Worm (Caenorhabditis elegans) whole organism, mixed stage, embryonic: ENCODE data around the gene igeg-1.

Experiments
- blmp-1 ChIP-seq: fragments of 150-350 bp; optimal IDR thresholded peaks from 2 replicates; lab custom pipeline; 2014; ENCODE audit warnings: missing biosample characterization, missing genetic modification characterization
- ceh-39 ChIP-seq: fragments of 150-350 bp; optimal IDR thresholded peaks from 2 replicates; lab custom pipeline; 2014; ENCODE audit warnings: missing biosample characterization, missing genetic modification characterization
- ceh-43 ChIP-seq: fragments of 200-800 bp; sonication (Bioruptor generic); optimal IDR thresholded peaks from 2 replicates; lab custom pipeline; 2018; ENCODE audit warnings: mild to moderate bottlenecking, missing genetic modification characterization, moderate library complexity, missing compliant biosample characterization
- ceh-83 ChIP-seq: fragments of 200-800 bp; sonication (Bioruptor generic); optimal IDR thresholded peaks from 2 replicates; lab custom pipeline; 2018; ENCODE audit warnings: mild to moderate bottlenecking, missing genetic modification characterization, missing compliant biosample characterization
- ces-1 ChIP-seq: fragments of 150-350 bp; optimal IDR thresholded peaks from 2 replicates; lab custom pipeline; 2014; ENCODE audit warnings: missing biosample characterization, missing genetic modification reagents, missing genetic modification characterization
- cnd-1 ChIP-seq: fragments of 200-800 bp; sonication (Bioruptor generic); optimal IDR thresholded peaks from 2 replicates; lab custom pipeline; 2018; ENCODE audit warnings: mild to moderate bottlenecking, missing genetic modification characterization, missing compliant biosample characterization
- drap-1 ChIP-seq: fragments of 200-800 bp; sonication (Bioruptor generic); optimal IDR thresholded peaks from 3 replicates; lab custom pipeline; 2018; ENCODE audit warnings: mild to moderate bottlenecking, missing genetic modification characterization, missing compliant biosample characterization
- elt-1 ChIP-seq: sonication (generic microtip); optimal IDR thresholded peaks from 2 replicates; lab custom pipeline; 2017; ENCODE audit warnings: missing genetic modification characterization, mild to moderate bottlenecking, missing compliant biosample characterization, antibody characterized with exemption, moderate library complexity, borderline replicate concordance; ENCODE audit not compliant: insufficient read depth
- elt-3 ChIP-seq: fragments of 150-350 bp; optimal IDR thresholded peaks from 2 replicates; lab custom pipeline; 2014; ENCODE audit warnings: missing biosample characterization, missing genetic modification characterization
- flh-1 ChIP-seq: fragments of 200-800 bp; sonication (Bioruptor generic); optimal IDR thresholded peaks from 2 replicates; lab custom pipeline; 2018; ENCODE audit warnings: mild to moderate bottlenecking, missing genetic modification characterization, moderate library complexity, missing compliant biosample characterization
- hlh-1 ChIP-seq: fragments of 150-350 bp; optimal IDR thresholded peaks from 2 replicates; lab custom pipeline; 2014; ENCODE audit warnings: missing biosample characterization, missing genetic modification reagents, missing genetic modification characterization
- lin-13 ChIP-seq: fragments of 150-350 bp; optimal IDR thresholded peaks from 2 replicates; lab custom pipeline; 2014; ENCODE audit warnings: missing biosample characterization, missing genetic modification characterization
- lin-32 ChIP-seq: fragments of 200-800 bp; sonication (Bioruptor generic); optimal IDR thresholded peaks from 2 replicates; lab custom pipeline; 2018; ENCODE audit warnings: mild to moderate bottlenecking, missing genetic modification characterization, missing compliant biosample characterization
- mep-1 ChIP-seq: fragments of 150-350 bp; optimal IDR thresholded peaks from 2 replicates; lab custom pipeline; 2017; ENCODE audit warnings: missing biosample characterization, missing genetic modification reagents, missing genetic modification characterization, inconsistent platforms
- mls-2 ChIP-seq: sonication (generic microtip); optimal IDR thresholded peaks from 2 replicates; lab custom pipeline; 2016; ENCODE audit warnings: mild to moderate bottlenecking, missing genetic modification characterization, moderate library complexity, missing compliant biosample characterization
- nhr-12 ChIP-seq: fragments of 150-350 bp; optimal IDR thresholded peaks from 2 replicates; lab custom pipeline; 2014; ENCODE audit warnings: missing biosample characterization, missing genetic modification characterization
- nhr-237 ChIP-seq: fragments of 150-350 bp; optimal IDR thresholded peaks from 2 replicates; lab custom pipeline; 2014; ENCODE audit warnings: missing biosample characterization, missing genetic modification characterization
- nhr-28 ChIP-seq: fragments of 150-350 bp; optimal IDR thresholded peaks from 2 replicates; lab custom pipeline; 2014; ENCODE audit warnings: missing biosample characterization, missing genetic modification characterization
- nhr-76 ChIP-seq: sonication (generic microtip); optimal IDR thresholded peaks from 2 replicates; lab custom pipeline; 2017; ENCODE audit warnings: missing biosample characterization, missing genetic modification characterization
- pha-4 ChIP-seq: fragments of 150-350 bp; optimal IDR thresholded peaks from 2 replicates; lab custom pipeline; 2018; ENCODE audit warnings: missing biosample characterization, missing genetic modification reagents, missing genetic modification characterization
- sem-2 ChIP-seq: fragments of 200-800 bp; sonication (Bioruptor generic); optimal IDR thresholded peaks from 2 replicates; lab custom pipeline; 2018; ENCODE audit warnings: mild to moderate bottlenecking, missing genetic modification characterization, missing compliant biosample characterization
- sptf-1 ChIP-seq: sonication (generic microtip); optimal IDR thresholded peaks from 2 replicates; lab custom pipeline; 2017; ENCODE audit warnings: mild to moderate bottlenecking, missing genetic modification characterization, moderate library complexity, missing compliant biosample characterization
- tbx-8 ChIP-seq: fragments of 200-800 bp; sonication (Bioruptor generic); optimal IDR thresholded peaks from 2 replicates; lab custom pipeline; 2018; ENCODE audit warnings: mild to moderate bottlenecking, missing genetic modification characterization, moderate library complexity, missing compliant biosample characterization
- unc-120 ChIP-seq: sonication (generic microtip); optimal IDR thresholded peaks from 2 replicates; lab custom pipeline; 2017; ENCODE audit warnings: missing genetic modification characterization, missing compliant biosample characterization; ENCODE audit not compliant: poor library complexity, severe bottlenecking
- unc-39 ChIP-seq: fragments of 150-350 bp; optimal IDR thresholded peaks from 2 replicates; lab custom pipeline; 2014; ENCODE audit warnings: missing biosample characterization, missing genetic modification characterization
- unc-62 ChIP-seq: fragments of 150-350 bp; optimal IDR thresholded peaks from 2 replicates; lab custom pipeline; 2014; ENCODE audit warnings: missing biosample characterization, missing genetic modification reagents, missing genetic modification characterization
- zip-8 ChIP-seq: fragments of 150-350 bp; optimal IDR thresholded peaks from 2 replicates; lab custom pipeline; 2014; ENCODE audit warnings: missing biosample characterization, missing genetic modification characterization
- ztf-11 ChIP-seq: fragments of 150-350 bp; optimal IDR thresholded peaks from 2 replicates; lab custom pipeline; 2014; ENCODE audit warnings: missing biosample characterization, missing genetic modification characterization

igeg-1 gene

ce11 chrIV:4567343-4567742 is 4.9 kb downstream of the igeg-1 start, which contains the start of gene F28E10.4:
Gene F28E10.4 (minus strand): TSS chrIV:4567443.
- TF ChIP-seq sptf-1 (tag; lab: Kevin White, UChicago): no peak
- no peak for TF ChIP-seq mls-2 (tag; lab: Kevin White, UChicago)
- no peak for TF ChIP-seq elt-3 (tag; lab: Kevin White, UChicago)
- no peak for TF ChIP-seq unc-39
- TF ChIP-seq unc-120: no peak
- TF ChIP-seq nhr-237: no peak
- TF ChIP-seq hlh-1 (tag; lab: Kevin White, UChicago): no peak
- no peak for TF ChIP-seq elt-1 (tag; lab: Kevin White, UChicago)
- no peak for TF ChIP-seq pha-4
- no peak for TF ChIP-seq ceh-83
- no peak for TF ChIP-seq zip-8 (tag; lab: Kevin White, UChicago)
- TF ChIP-seq nhr-12 (tag; lab: Kevin White, UChicago): no peak
- TF ChIP-seq drap-1 (GFP tag; lab: Kevin White, UChicago): no peak
- TF ChIP-seq cnd-1 (tag; lab: Kevin White, UChicago): no peak

- TF ChIP-seq ces-1 (GFP tag; lab: Kevin White, UChicago): peak; percentile 73
- TF ChIP-seq nhr-76 (tag; lab: Kevin White, UChicago): no peak
Observed at ce11 chrIV:4568402-4568891, 6.0 kb downstream of the igeg-1 start, which contains the start of gene F28E10.1. Gene F28E10.1 (plus strand): TSS chrIV:4568841.

ce11 chrIV:4570599-4570998 is 8.2 kb downstream of the igeg-1 start:
- TF ChIP-seq elt-1 (tag; lab: Kevin White, UChicago): no peak
- TF ChIP-seq ces-1 (GFP tag; lab: Kevin White, UChicago): peak; percentile 71
- no peak for TF ChIP-seq tbx-8 (GFP tag; lab: Kevin White, UChicago)
- TF ChIP-seq sem-2 (GFP tag; lab: Kevin White, UChicago): no peak
- no peak for TF ChIP-seq lin-32 (GFP tag; lab: Kevin White, UChicago)

- no peak for TF ChIP-seq ceh-39
- TF ChIP-seq drap-1 (GFP tag; lab: Kevin White, UChicago): no peak
- peak; percentile 42 for TF ChIP-seq ces-1 (GFP tag; lab: Kevin White, UChicago)
Observed at ce11 chrIV:4574051-4574450, 11.6 kb downstream of the igeg-1 start.

ce11 chrIV:4576847-4577246 is 14.4 kb downstream of the igeg-1 start:
- TF ChIP-seq blmp-1 (tag; lab: Kevin White, UChicago) (no peak), unc-39 (no peak), elt-1 (tag; lab: Kevin White, UChicago) (no peak), nhr-76 (tag; lab: Kevin White, UChicago) (no peak), nhr-12 (tag; lab: Kevin White, UChicago) (no peak), ceh-43 (no peak), flh-1 (GFP tag; lab: Kevin White, UChicago) (no peak), ztf-11 (tag; lab: Kevin White, UChicago) (no peak), elt-3 (tag; lab: Kevin White, UChicago) (no peak), mls-2 (tag; lab: Kevin White, UChicago) (no peak), pha-4 (no peak), unc-62 (GFP tag; lab: Kevin White, UChicago) (no peak), ceh-39 (no peak), lin-32 (GFP tag; lab: Kevin White, UChicago) (no peak)
- TF ChIP-seq, all 35 proteins: peak for 0

- TF ChIP-seq ceh-83: no peak
- no peak for TF ChIP-seq ceh-39
- no peak for TF ChIP-seq nhr-76 (tag; lab: Kevin White, UChicago)
- TF ChIP-seq ceh-43: no peak
- no peak for TF ChIP-seq nhr-28
- no peak for TF ChIP-seq pha-4
- TF ChIP-seq lin-13 (tag; lab: Kevin White, UChicago): no peak
- TF ChIP-seq, all 35 proteins: peak for 0
Observed at ce11 chrIV:4579472-4579871, 17.0 kb downstream of the igeg-1 start.

- peak; percentile 26 for TF ChIP-seq mep-1
- peak; percentile 100 for TF ChIP-seq ces-1 (GFP tag; lab: Kevin White, UChicago)
- TF ChIP-seq lin-13 (tag; lab: Kevin White, UChicago): no peak
Observed at ce11 chrIV:4585991-4586390, 23.5 kb downstream of the igeg-1 start.
